Fruit fly (Drosophila melanogaster) whole organism, embryonic: ENCODE results near the gene CG5850.
A peak's percentile ranks its signal among the peaks of the same experiment; 100 is the strongest.

Experiments
- B-H2 ChIP-seq: fragments of 200-800 bp; sonication (Bioruptor generic); optimal IDR thresholded peaks from 2 replicates; lab custom pipeline; 2018; ENCODE audit warnings: missing biosample characterization, mild to moderate bottlenecking, missing genetic modification characterization
- C15 ChIP-seq: fragments of 200-800 bp; sonication (Bioruptor generic); IDR thresholded peaks from 3 replicates; pipeline ENCODE4 v1.3.6; 2022; ENCODE audit warnings: missing biosample characterization, missing genetic modification characterization
- CG10147 ChIP-seq: fragments of 200-800 bp; sonication (Bioruptor generic); optimal IDR thresholded peaks from 2 replicates; lab custom pipeline; 2019; ENCODE audit warnings: missing biosample characterization, mild to moderate bottlenecking, missing genetic modification characterization, moderate library complexity
- CG10267 ChIP-seq: fragments of 200-800 bp; sonication (Bioruptor generic); optimal IDR thresholded peaks from 2 replicates; lab custom pipeline; 2018; ENCODE audit warnings: missing biosample characterization, mild to moderate bottlenecking, missing genetic modification characterization, moderate library complexity
- CG10462 ChIP-seq: fragments of 200-800 bp; sonication (Bioruptor generic); optimal IDR thresholded peaks from 2 replicates; lab custom pipeline; 2016; ENCODE audit warnings: missing biosample characterization, missing genetic modification characterization
- CG10543 ChIP-seq: fragments of 200-800 bp; sonication (Bioruptor generic); optimal IDR thresholded peaks from 3 replicates; lab custom pipeline; 2017; ENCODE audit warnings: missing biosample characterization, mild to moderate bottlenecking, missing genetic modification characterization, moderate library complexity
- CG11398 ChIP-seq: fragments of 200-800 bp; sonication (Bioruptor generic); optimal IDR thresholded peaks from 2 replicates; lab custom pipeline; 2016; ENCODE audit warnings: missing biosample characterization, missing genetic modification characterization
- CG12104 ChIP-seq: fragments of 200-800 bp; sonication (Bioruptor generic); optimal IDR thresholded peaks from 3 replicates; lab custom pipeline; 2016; ENCODE audit warnings: missing biosample characterization, missing genetic modification characterization
- CG12942 ChIP-seq: fragments of 200-800 bp; sonication (Bioruptor generic); optimal IDR thresholded peaks from 3 replicates; lab custom pipeline; 2016; ENCODE audit warnings: missing biosample characterization, missing genetic modification characterization
- CG15514 ChIP-seq: fragments of 200-800 bp; sonication (Bioruptor generic); optimal IDR thresholded peaks from 3 replicates; lab custom pipeline; 2017; ENCODE audit warnings: missing biosample characterization, missing genetic modification characterization, mild to moderate bottlenecking, moderate library complexity, missing genetic modification reagents
- CG16779 ChIP-seq: fragments of 200-800 bp; sonication (Bioruptor generic); IDR thresholded peaks from 2 replicates; pipeline ENCODE4 v1.3.6; 2022; ENCODE audit warnings: missing biosample characterization, missing genetic modification characterization
- CG17186 ChIP-seq: fragments of 200-800 bp; sonication (Bioruptor generic); optimal IDR thresholded peaks from 3 replicates; lab custom pipeline; 2017; ENCODE audit warnings: missing biosample characterization, missing genetic modification reagents, missing genetic modification characterization
- CG17829 ChIP-seq: fragments of 200-800 bp; optimal IDR thresholded peaks from 2 replicates; lab custom pipeline; 2019; ENCODE audit warnings: missing biosample characterization, mild to moderate bottlenecking, missing genetic modification characterization, moderate library complexity
- CG2712 ChIP-seq: fragments of 200-800 bp; optimal IDR thresholded peaks from 3 replicates; lab custom pipeline; 2019; ENCODE audit warnings: missing biosample characterization, mild to moderate bottlenecking, missing genetic modification characterization, moderate library complexity
- CG30020 ChIP-seq: fragments of 200-800 bp; optimal IDR thresholded peaks from 2 replicates; lab custom pipeline; 2019; ENCODE audit warnings: missing biosample characterization, mild to moderate bottlenecking, missing genetic modification characterization, moderate library complexity
- CG32532 ChIP-seq: fragments of 200-800 bp; sonication (Bioruptor generic); IDR thresholded peaks from 2 replicates; pipeline ENCODE4 v1.3.6; 2022; ENCODE audit warnings: missing biosample characterization, missing genetic modification characterization
- CG3407 ChIP-seq: fragments of 200-800 bp; sonication (Bioruptor generic); optimal IDR thresholded peaks from 2 replicates; lab custom pipeline; 2018; ENCODE audit warnings: missing biosample characterization, mild to moderate bottlenecking, missing genetic modification characterization
- CG3847 ChIP-seq: fragments of 200-800 bp; sonication (Bioruptor generic); IDR thresholded peaks from 2 replicates; pipeline ENCODE4 v1.3.6; 2022; ENCODE audit warnings: missing biosample characterization, missing genetic modification characterization
- CG4707 ChIP-seq: fragments of 200-800 bp; sonication (Bioruptor generic); optimal IDR thresholded peaks from 2 replicates; lab custom pipeline; 2018; ENCODE audit warnings: missing biosample characterization, mild to moderate bottlenecking, missing genetic modification characterization, moderate library complexity
- CG7556 ChIP-seq: fragments of 200-800 bp; sonication (Bioruptor generic); optimal IDR thresholded peaks from 2 replicates; lab custom pipeline; 2017; ENCODE audit warnings: missing biosample characterization, mild to moderate bottlenecking, missing genetic modification characterization
- CG8290 ChIP-seq, 3 experiments: fragments of 200-800 bp; sonication (Bioruptor generic); optimal IDR thresholded peaks; 2 replicates each; lab custom pipeline; 2016 to 2019; ENCODE audit warnings: missing biosample characterization in 3 of 3, missing genetic modification characterization in 3 of 3, mild to moderate bottlenecking in 2 of 3, moderate library complexity in 1 of 3
- D19B ChIP-seq: fragments of 200-800 bp; sonication (Bioruptor generic); optimal IDR thresholded peaks from 2 replicates; lab custom pipeline; 2017; ENCODE audit warnings: missing biosample characterization, mild to moderate bottlenecking, missing genetic modification characterization
- Dek ChIP-seq: fragments of 200-800 bp; sonication (Bioruptor generic); optimal IDR thresholded peaks from 3 replicates; lab custom pipeline; 2019; ENCODE audit warnings: missing biosample characterization, mild to moderate bottlenecking, missing genetic modification characterization, moderate library complexity
- HLH3B ChIP-seq: fragments of 200-800 bp; sonication (Bioruptor generic); IDR thresholded peaks from 2 replicates; pipeline ENCODE4 v1.3.6; 2022; ENCODE audit warnings: missing biosample characterization, missing genetic modification characterization
- Hand ChIP-seq: fragments of 200-800 bp; sonication (Bioruptor generic); optimal IDR thresholded peaks from 2 replicates; lab custom pipeline; 2017; ENCODE audit warnings: mild to moderate bottlenecking, missing biosample characterization, missing genetic modification reagents, missing genetic modification characterization
- HmgD ChIP-seq: fragments of 200-800 bp; sonication (Bioruptor generic); optimal IDR thresholded peaks from 3 replicates; lab custom pipeline; 2016; ENCODE audit warnings: missing biosample characterization, missing genetic modification characterization
- Mrtf ChIP-seq: fragments of 200-800 bp; sonication (Bioruptor generic); IDR thresholded peaks from 3 replicates; pipeline ENCODE4 v1.3.6; 2022; ENCODE audit warnings: missing biosample characterization, missing genetic modification characterization
- Sin3A ChIP-seq: fragments of >200 bp; optimal IDR thresholded peaks from 2 replicates; lab custom pipeline; 2018
- Six4 ChIP-seq: fragments of 200-800 bp; sonication (Bioruptor generic); optimal IDR thresholded peaks from 2 replicates; lab custom pipeline; 2016; ENCODE audit warnings: missing biosample characterization, missing genetic modification characterization
- Tbp ChIP-seq: fragments of >200 bp; optimal IDR thresholded peaks from 2 replicates; lab custom pipeline; 2018; ENCODE audit warnings: missing biosample characterization, missing genetic modification characterization
- Vsx1 ChIP-seq: fragments of 200-800 bp; sonication (Bioruptor generic); optimal IDR thresholded peaks from 2 replicates; lab custom pipeline; 2017; ENCODE audit warnings: missing biosample characterization, mild to moderate bottlenecking, missing genetic modification characterization, missing genetic modification reagents
- amos ChIP-seq: fragments of 200-800 bp; sonication (Bioruptor generic); IDR thresholded peaks from 2 replicates; pipeline ENCODE4 v1.3.6; 2022; ENCODE audit warnings: missing biosample characterization, missing genetic modification characterization; ENCODE audit not compliant: partially characterized antibody
- bowl ChIP-seq: fragments of 200-800 bp; sonication (Bioruptor generic); IDR thresholded peaks from 2 replicates; pipeline ENCODE4 v1.3.6; 2022; ENCODE audit warnings: missing biosample characterization, missing genetic modification characterization
- cad ChIP-seq: fragments of >200 bp; optimal IDR thresholded peaks from 2 replicates; lab custom pipeline; 2017; ENCODE audit warnings: missing biosample characterization, missing genetic modification characterization
- chif ChIP-seq, 2 experiments: fragments of 200-800 bp; sonication (Bioruptor generic); optimal IDR thresholded peaks; 3 replicates each; lab custom pipeline; 2016; ENCODE audit warnings: missing biosample characterization in 2 of 2, missing genetic modification characterization in 2 of 2
- croc ChIP-seq: fragments of 200-800 bp; sonication (Bioruptor generic); conservative IDR thresholded peaks from 3 replicates; pipeline ENCODE4 v1.3.6; 2022; ENCODE audit warnings: missing biosample characterization, missing genetic modification characterization
- dmrt99B ChIP-seq: fragments of 200-800 bp; sonication (Bioruptor generic); optimal IDR thresholded peaks from 2 replicates; lab custom pipeline; 2018; ENCODE audit warnings: missing biosample characterization, mild to moderate bottlenecking, missing genetic modification characterization, moderate library complexity
- gem ChIP-seq: fragments of 200-800 bp; sonication (Bioruptor generic); optimal IDR thresholded peaks from 2 replicates; lab custom pipeline; 2019; ENCODE audit warnings: missing biosample characterization, mild to moderate bottlenecking, missing genetic modification characterization, moderate library complexity
- gro ChIP-seq: fragments of 200-800 bp; sonication (Bioruptor generic); optimal IDR thresholded peaks from 2 replicates; lab custom pipeline; 2016; ENCODE audit warnings: missing biosample characterization, missing genetic modification characterization
- inv ChIP-seq: fragments of 200-800 bp; sonication (Bioruptor generic); IDR thresholded peaks from 2 replicates; pipeline ENCODE4 v1.3.6; 2022; ENCODE audit warnings: missing biosample characterization, missing genetic modification characterization; ENCODE audit not compliant: partially characterized antibody
- kay ChIP-seq: fragments of 200-800 bp; sonication (Bioruptor generic); optimal IDR thresholded peaks from 2 replicates; lab custom pipeline; 2016; ENCODE audit warnings: missing biosample characterization, missing genetic modification characterization
- lab ChIP-seq: fragments of 200-800 bp; sonication (Bioruptor generic); optimal IDR thresholded peaks from 3 replicates; lab custom pipeline; 2017; ENCODE audit warnings: missing biosample characterization, missing genetic modification characterization, mild to moderate bottlenecking, moderate library complexity, missing genetic modification reagents
- lmd ChIP-seq: fragments of 200-800 bp; sonication (Bioruptor generic); IDR thresholded peaks from 2 replicates; pipeline ENCODE4 v1.3.6; 2022; ENCODE audit warnings: missing biosample characterization, missing genetic modification characterization
- onecut ChIP-seq: fragments of 200-800 bp; sonication (Bioruptor generic); IDR thresholded peaks from 2 replicates; pipeline ENCODE4 v1.3.6; 2022; ENCODE audit warnings: missing biosample characterization, missing genetic modification characterization
- org-1 ChIP-seq: fragments of 200-800 bp; sonication (Bioruptor generic); optimal IDR thresholded peaks from 2 replicates; lab custom pipeline; 2017; ENCODE audit warnings: missing biosample characterization, missing genetic modification characterization
- repo ChIP-seq: fragments of 200-800 bp; sonication (Bioruptor generic); optimal IDR thresholded peaks from 2 replicates; lab custom pipeline; 2016; ENCODE audit warnings: missing biosample characterization, missing genetic modification characterization
- rib ChIP-seq: fragments of 200-800 bp; sonication (Bioruptor generic); IDR thresholded peaks from 2 replicates; pipeline ENCODE4 v1.3.6; 2022; ENCODE audit warnings: missing biosample characterization, missing genetic modification characterization
- stc ChIP-seq: fragments of 200-800 bp; sonication (Bioruptor generic); IDR thresholded peaks from 2 replicates; pipeline ENCODE4 v1.3.6; 2022; ENCODE audit warnings: missing biosample characterization, missing genetic modification characterization
- tgo ChIP-seq: fragments of 200-800 bp; sonication (Bioruptor generic); IDR thresholded peaks from 3 replicates; pipeline ENCODE4 v1.3.6; 2022; ENCODE audit warnings: missing biosample characterization, missing genetic modification characterization
- tin ChIP-seq: fragments of 200-800 bp; sonication (Bioruptor generic); optimal IDR thresholded peaks from 3 replicates; lab custom pipeline; 2016; ENCODE audit warnings: missing biosample characterization, missing genetic modification characterization
- tx ChIP-seq: fragments of 200-800 bp; sonication (Bioruptor generic); optimal IDR thresholded peaks from 2 replicates; lab custom pipeline; 2016; ENCODE audit warnings: missing biosample characterization, missing genetic modification characterization
- zf30C ChIP-seq: fragments of 200-800 bp; sonication (Bioruptor generic); optimal IDR thresholded peaks from 3 replicates; lab custom pipeline; 2018; ENCODE audit warnings: missing biosample characterization, mild to moderate bottlenecking, missing genetic modification characterization

Gene CG5850

DNA sequence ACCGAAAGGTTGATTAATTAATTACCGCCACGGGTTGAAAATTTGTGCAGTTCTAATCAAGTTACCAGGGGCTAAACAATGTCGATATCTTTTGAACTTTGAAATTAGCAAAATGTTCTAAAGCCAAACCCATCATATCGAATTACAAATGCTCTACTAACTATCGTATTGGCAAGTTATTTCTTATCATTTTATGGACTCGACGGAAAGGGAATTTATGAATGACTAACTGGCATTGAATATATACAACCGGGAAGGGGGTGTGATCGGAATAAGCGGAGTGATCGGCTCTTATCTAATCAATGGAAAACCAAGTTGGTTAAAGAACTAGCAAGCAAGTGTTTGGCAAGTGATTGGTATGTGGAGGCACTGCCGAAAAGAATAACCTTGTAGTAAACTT, 20.2 kb downstream of the CG5850 start (continued):
- no peak for TF ChIP-seq CG30020
- TF ChIP-seq CG10147 (GFP tag; lab: Kevin White, UChicago): no peak
- peak; percentile 48; the same call in 1 of the 2 replicates for TF ChIP-seq CG32532 (GFP tag; lab: Robert Waterston, UW)
- TF ChIP-seq CG12942 (GFP tag; lab: Kevin White, UChicago): no peak
- no peak for TF ChIP-seq CG3407 (GFP tag; lab: Kevin White, UChicago)
- no peak for TF ChIP-seq Mrtf
- no peak for TF ChIP-seq HLH3B
- no peak for TF ChIP-seq B-H2
- no peak for TF ChIP-seq Hand (GFP tag; lab: Kevin White, UChicago)
- TF ChIP-seq CG16779 (GFP tag; lab: Robert Waterston, UW): no peak
- TF ChIP-seq rib (GFP tag; lab: Robert Waterston, UW): peak; percentile 73
- peak; percentile 15 for TF ChIP-seq CG15514 (GFP tag; lab: Kevin White, UChicago)
- no peak for TF ChIP-seq CG10462 (GFP tag; lab: Kevin White, UChicago)
- no peak for TF ChIP-seq tin (GFP tag; lab: Kevin White, UChicago)
- no peak for TF ChIP-seq bowl (GFP tag; lab: Robert Waterston, UW)
- TF ChIP-seq tx (GFP tag; lab: Kevin White, UChicago): no peak
- TF ChIP-seq onecut: no peak
- TF ChIP-seq repo (GFP tag; lab: Kevin White, UChicago): no peak
- TF ChIP-seq zf30C: no peak
- no peak for TF ChIP-seq cad
- TF ChIP-seq gro: peak; percentile 60
- TF ChIP-seq CG2712 (tag; lab: Kevin White, UChicago): no peak
- TF ChIP-seq CG4707 (GFP tag; lab: Kevin White, UChicago): no peak
- TF ChIP-seq kay (GFP tag; lab: Kevin White, UChicago): peak; percentile 56
- no peak for TF ChIP-seq CG17186 (GFP tag; lab: Kevin White, UChicago)
- TF ChIP-seq stc (GFP tag; lab: Robert Waterston, UW): no peak
- TF ChIP-seq org-1: no peak
- no peak for TF ChIP-seq CG3847 (GFP tag; lab: Robert Waterston, UW)
- TF ChIP-seq Tbp (GFP tag; lab: Kevin White, UChicago): no peak
- TF ChIP-seq amos: no peak
- no peak for TF ChIP-seq gem
- no peak for TF ChIP-seq C15 (GFP tag; lab: Robert Waterston, UW)
- no peak for TF ChIP-seq CG7556
- no peak for TF ChIP-seq croc
- no peak for TF ChIP-seq Six4 (GFP tag; lab: Kevin White, UChicago)
- no peak for TF ChIP-seq lmd (GFP tag; lab: Robert Waterston, UW)
- TF ChIP-seq inv (GFP tag; lab: Robert Waterston, UW): no peak
- peak; percentile 7 for TF ChIP-seq Dek (tag; lab: Kevin White, UChicago)
- no peak for TF ChIP-seq dmrt99B
- TF ChIP-seq Sin3A (lab: Kevin White, UChicago): no peak
- no peak for TF ChIP-seq CG11398 (GFP tag; lab: Kevin White, UChicago)
- TF ChIP-seq CG12104 (GFP tag; lab: Kevin White, UChicago): no peak
- no peak for TF ChIP-seq tgo
- TF ChIP-seq D19B: no peak
- no peak for TF ChIP-seq CG8290 (GFP tag; optimal IDR thresholded peaks at IDR 0.05; lab: Kevin White, UChicago)
- TF ChIP-seq CG8290 (tag; optimal IDR thresholded peaks at IDR 0.05; lab: Kevin White, UChicago): peak in 1 of 2 experiments; percentile 85
- TF ChIP-seq CG10543 (GFP tag; lab: Kevin White, UChicago): peak; percentile 52
- TF ChIP-seq lab (GFP tag; lab: Kevin White, UChicago): peak; percentile 86
- TF ChIP-seq CG10267 (tag; lab: Kevin White, UChicago): no peak
- TF ChIP-seq HmgD: no peak
- TF ChIP-seq Vsx1: no peak
- TF ChIP-seq chif (GFP tag; optimal IDR thresholded peaks at IDR 0.05; lab: Kevin White, UChicago): no peak
- no peak for TF ChIP-seq CG17829 (tag; lab: Kevin White, UChicago)
